Worm (Caenorhabditis elegans): ENCODE data around the gene Y39B6A.25.
A peak's percentile ranks its signal among the peaks of the same experiment; 100 is the strongest.
"Not testable (repeated sequence)": the region's sequence is repeated elsewhere in the genome, so short reads cannot be mapped to it uniquely, and the experiment has no call there.

Y39B6A.25 gene

DNA sequence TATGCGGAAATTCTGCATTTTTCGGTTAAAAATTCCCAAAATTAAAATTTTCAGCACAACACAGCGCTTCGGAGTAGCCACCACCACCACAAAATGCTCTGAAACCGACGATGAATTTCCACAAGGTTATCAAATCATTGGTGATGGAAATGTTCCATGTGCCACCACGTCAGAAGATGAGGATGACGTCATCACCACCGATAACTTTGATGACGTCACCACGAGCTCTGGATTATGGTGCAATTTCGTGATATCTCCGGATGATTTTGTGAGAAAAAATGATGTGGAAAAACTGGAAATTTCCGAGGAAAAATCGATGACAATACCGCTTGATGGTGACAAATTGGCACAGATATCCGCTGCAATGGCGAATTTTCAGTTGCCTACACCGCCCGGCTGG lies 33.2 kb upstream of the Y39B6A.25 start:
- TF ChIP-seq flt-1 (GFP tag; IDR thresholded peaks at IDR 0.05) (no peak), med-1 (GFP tag; optimal IDR thresholded peaks at IDR 0.05; ENCODE audit: insufficient read depth) (no peak), tab-1 (GFP tag; IDR thresholded peaks at IDR 0.05) (no peak)

- TF ChIP-seq ref-1 (GFP tag; conservative IDR thresholded peaks at IDR 0.05) (no peak), T22C8.4 (GFP tag; IDR thresholded peaks at IDR 0.05) (peak; percentile 87)
Observed at ce11 chrV:18993535-18993990, 32.7 kb upstream of the Y39B6A.25 start, which contains the start of gene gtf-2F2. Gene gtf-2F2, plus strand, starts transcription at chrV:18993940.

- no peak for TF ChIP-seq T22C8.4 (GFP tag; IDR thresholded peaks at IDR 0.05)
Observed at ce11 chrV:18998045-18998444, 28.2 kb upstream of the Y39B6A.25 start, which contains the start of gene tgt-2. Gene tgt-2, plus strand, starts transcription at chrV:18998345.

DNA sequence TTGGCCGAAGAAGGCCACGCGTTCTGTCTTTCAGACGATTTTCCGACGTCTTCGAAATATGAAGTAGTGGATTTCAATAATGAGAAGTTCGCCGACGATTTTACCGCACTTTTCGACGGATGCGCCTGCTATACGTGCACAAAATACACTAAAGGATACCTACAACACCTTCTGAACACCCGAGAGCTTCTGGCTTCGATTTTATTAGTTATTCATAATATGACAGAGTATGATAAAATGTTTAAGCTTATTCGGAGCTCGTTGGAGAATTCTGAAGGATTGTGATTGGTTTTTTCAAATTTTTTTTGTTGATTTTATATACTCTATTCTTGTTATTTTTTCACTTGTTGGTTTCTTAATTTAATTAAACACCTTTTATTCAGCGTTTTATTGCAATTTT lies 25.7 kb upstream of the Y39B6A.25 start:
- TF ChIP-seq ref-1 (GFP tag; conservative IDR thresholded peaks at IDR 0.05) (no peak), ztf-23 (GFP tag; IDR thresholded peaks at IDR 0.05) (no peak), flt-1 (GFP tag; IDR thresholded peaks at IDR 0.05) (no peak), tab-1 (GFP tag; IDR thresholded peaks at IDR 0.05) (no peak), cog-1 (tag; optimal IDR thresholded peaks at IDR 0.05) (no peak), med-1 (GFP tag; optimal IDR thresholded peaks at IDR 0.05; ENCODE audit: insufficient read depth) (no peak), T22C8.4 (GFP tag; IDR thresholded peaks at IDR 0.05) (no peak), klf-2 (GFP tag; conservative IDR thresholded peaks at IDR 0.05) (no peak), ztf-29 (GFP tag; IDR thresholded peaks at IDR 0.05) (no peak)

- TF ChIP-seq klf-2 (GFP tag; conservative IDR thresholded peaks at IDR 0.05) (no peak), flt-1 (GFP tag; IDR thresholded peaks at IDR 0.05) (no peak), tab-1 (GFP tag; IDR thresholded peaks at IDR 0.05) (no peak), ref-1 (GFP tag; conservative IDR thresholded peaks at IDR 0.05) (no peak), ztf-23 (GFP tag; IDR thresholded peaks at IDR 0.05) (no peak), ztf-29 (GFP tag; IDR thresholded peaks at IDR 0.05) (no peak), med-1 (GFP tag; optimal IDR thresholded peaks at IDR 0.05; ENCODE audit: insufficient read depth) (no peak), T22C8.4 (GFP tag; IDR thresholded peaks at IDR 0.05) (no peak), cog-1 (tag; optimal IDR thresholded peaks at IDR 0.05) (no peak)
Observed at ce11 chrV:19001016-19001415, 25.2 kb upstream of the Y39B6A.25 start, which contains the start of gene Y39B6A.34. Gene Y39B6A.34, plus strand, starts transcription at chrV:19001018.

ce11 chrV:19001656-19002055 lies 24.6 kb upstream of the Y39B6A.25 start, which contains the start of gene Y39B6A.33:
Gene Y39B6A.33, plus strand, starts transcription at chrV:19001956.
- TF ChIP-seq flt-1 (GFP tag; IDR thresholded peaks at IDR 0.05) (no peak), med-1 (GFP tag; optimal IDR thresholded peaks at IDR 0.05; ENCODE audit: insufficient read depth) (no peak), cog-1 (tag; optimal IDR thresholded peaks at IDR 0.05) (no peak), tab-1 (GFP tag; IDR thresholded peaks at IDR 0.05) (no peak), ztf-23 (GFP tag; IDR thresholded peaks at IDR 0.05) (no peak), T22C8.4 (GFP tag; IDR thresholded peaks at IDR 0.05) (no peak), klf-2 (GFP tag; conservative IDR thresholded peaks at IDR 0.05) (no peak), ref-1 (GFP tag; conservative IDR thresholded peaks at IDR 0.05) (no peak), ztf-29 (GFP tag; IDR thresholded peaks at IDR 0.05) (no peak)

- TF ChIP-seq T22C8.4 (GFP tag; IDR thresholded peaks at IDR 0.05) (peak; percentile 77), klf-2 (GFP tag; conservative IDR thresholded peaks at IDR 0.05) (no peak)
Observed at ce11 chrV:19010405-19010804, 15.9 kb upstream of the Y39B6A.25 start.

DNA sequence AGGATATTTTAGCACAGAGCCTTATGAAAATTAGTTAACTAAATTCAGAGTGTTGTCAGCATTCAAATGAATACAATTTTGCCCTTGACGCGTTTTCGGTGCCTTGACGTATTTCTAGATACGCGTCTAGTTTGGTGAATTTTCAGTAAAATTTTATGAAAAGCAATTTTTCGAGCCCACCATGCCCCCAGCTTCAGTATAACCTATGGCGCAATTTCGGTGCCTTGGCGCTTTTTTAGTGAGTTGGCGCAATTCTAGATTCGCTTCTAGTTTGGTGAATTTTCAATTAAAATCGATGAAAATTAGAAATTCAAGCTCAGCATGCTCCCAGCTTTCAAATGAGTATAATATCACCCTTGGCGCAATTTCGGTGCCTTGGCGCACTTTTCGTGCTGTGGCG lies 13.0 kb upstream of the Y39B6A.25 start:
- no peak for TF ChIP-seq flt-1 (GFP tag; IDR thresholded peaks at IDR 0.05)
- TF ChIP-seq klf-2 (GFP tag; conservative IDR thresholded peaks at IDR 0.05) = no peak
- TF ChIP-seq med-1 (GFP tag; optimal IDR thresholded peaks at IDR 0.05; ENCODE audit: insufficient read depth) = no peak
- no peak for TF ChIP-seq cog-1 (tag; optimal IDR thresholded peaks at IDR 0.05)
- no peak for TF ChIP-seq ztf-29 (GFP tag; IDR thresholded peaks at IDR 0.05)
- no peak for TF ChIP-seq ref-1 (GFP tag; conservative IDR thresholded peaks at IDR 0.05)
- TF ChIP-seq tab-1 (GFP tag; IDR thresholded peaks at IDR 0.05) = no peak
- TF ChIP-seq ztf-23 (GFP tag; IDR thresholded peaks at IDR 0.05) = no peak
- no peak for TF ChIP-seq T22C8.4 (GFP tag; IDR thresholded peaks at IDR 0.05)

- not testable (repeated sequence) for TF ChIP-seq ztf-23 (GFP tag; IDR thresholded peaks at IDR 0.05); cog-1 (tag; optimal IDR thresholded peaks at IDR 0.05); ztf-29 (GFP tag; IDR thresholded peaks at IDR 0.05)
Observed at ce11 chrV:19014273-19014672, 12.0 kb upstream of the Y39B6A.25 start, which contains the start of gene Y39B6A.30. Gene Y39B6A.30, plus strand, starts transcription at chrV:19014573.

DNA sequence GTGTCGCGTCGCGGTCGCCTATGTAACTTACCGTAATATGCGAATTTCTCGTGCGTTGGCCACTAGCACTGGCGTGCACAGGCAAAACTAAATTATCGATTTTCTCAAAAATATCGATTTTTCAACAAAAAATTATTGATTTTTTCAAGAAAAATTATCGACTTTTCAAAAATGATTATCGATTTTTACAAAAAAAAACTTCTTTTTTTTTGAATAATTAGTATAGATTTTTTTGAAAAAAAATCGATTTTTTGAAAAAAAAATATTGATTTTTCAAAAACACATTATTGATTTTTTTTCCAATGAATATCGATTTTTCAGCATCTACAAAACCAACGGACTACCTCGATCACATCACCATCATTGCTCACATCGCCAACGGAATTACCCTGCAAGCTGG lies 11.3 kb upstream of the Y39B6A.25 start:
- peak; percentile 79 for TF ChIP-seq T22C8.4 (GFP tag; IDR thresholded peaks at IDR 0.05)

ce11 chrV:19019239-19019638 lies 7.0 kb upstream of the Y39B6A.25 start:
- TF ChIP-seq ztf-29 (GFP tag; IDR thresholded peaks at IDR 0.05) = no peak
- TF ChIP-seq klf-2 (GFP tag; conservative IDR thresholded peaks at IDR 0.05) = no peak
- peak; percentile 85 for TF ChIP-seq T22C8.4 (GFP tag; IDR thresholded peaks at IDR 0.05)
- TF ChIP-seq cog-1 (tag; optimal IDR thresholded peaks at IDR 0.05) = no peak
- no peak for TF ChIP-seq ref-1 (GFP tag; conservative IDR thresholded peaks at IDR 0.05)

DNA sequence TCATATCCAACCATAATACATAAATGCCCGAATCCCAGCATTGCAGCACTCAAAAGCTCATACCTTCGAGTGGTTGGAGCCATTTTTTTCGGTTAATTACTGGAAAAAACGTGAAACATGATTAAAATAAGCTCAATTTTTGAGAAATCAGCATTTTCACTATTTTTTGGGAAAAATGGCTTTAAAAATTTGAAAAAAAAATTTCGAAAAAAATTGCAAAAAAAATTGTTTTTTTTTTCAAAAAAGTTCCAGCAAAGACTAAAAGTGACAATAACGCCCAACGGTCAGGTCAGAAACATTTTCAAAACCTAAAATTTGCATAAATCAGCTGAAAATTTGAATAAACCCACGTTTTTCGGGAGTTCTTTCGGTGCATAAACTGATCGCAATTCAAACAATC lies 1.6 kb upstream of the Y39B6A.25 start, which contains the start of gene Y39B6A.29:
Gene Y39B6A.29 (minus strand): TSS at position 101 of the 400 bp plus-strand sequence.
- TF ChIP-seq flt-1 (GFP tag; IDR thresholded peaks at IDR 0.05) = no peak
- no peak for TF ChIP-seq cog-1 (tag; optimal IDR thresholded peaks at IDR 0.05)
- no peak for TF ChIP-seq ztf-29 (GFP tag; IDR thresholded peaks at IDR 0.05)
- no peak for TF ChIP-seq ref-1 (GFP tag; conservative IDR thresholded peaks at IDR 0.05)
- no peak for TF ChIP-seq ztf-23 (GFP tag; IDR thresholded peaks at IDR 0.05)
- TF ChIP-seq med-1 (GFP tag; optimal IDR thresholded peaks at IDR 0.05; ENCODE audit: insufficient read depth) = no peak
- TF ChIP-seq tab-1 (GFP tag; IDR thresholded peaks at IDR 0.05) = no peak
- no peak for TF ChIP-seq T22C8.4 (GFP tag; IDR thresholded peaks at IDR 0.05)
- TF ChIP-seq klf-2 (GFP tag; conservative IDR thresholded peaks at IDR 0.05) = no peak

Measured in whole organism, midembryonic.